Fruit fly (Drosophila melanogaster): ENCODE data around the gene gish.

Gene gish

dm6 chr3R:16249829-16250814 lies 22.1 kb upstream of the gish start (continued):
- TF ChIP-seq CG15336 (GFP tag; IDR thresholded peaks at IDR 0.05) (no peak), CG6792 (GFP tag; optimal IDR thresholded peaks at IDR 0.05) (peak; percentile 76), CG10669 (GFP tag; optimal IDR thresholded peaks at IDR 0.05) (peak; percentile 27), CG16779 (tag; optimal IDR thresholded peaks at IDR 0.05) (peak; percentile 50), Eip93F (GFP tag; optimal IDR thresholded peaks at IDR 0.05) (peak; percentile 62), fd59A (GFP tag; optimal IDR thresholded peaks at IDR 0.05) (peak; percentile 25), vri (GFP tag; optimal IDR thresholded peaks at IDR 0.05) (peak; percentile 91), CG11902 (GFP tag; optimal IDR thresholded peaks at IDR 0.05) (peak; percentile 14), CG8319 (GFP tag; optimal IDR thresholded peaks at IDR 0.05) (no peak), CG11294 (GFP tag; IDR thresholded peaks at IDR 0.05) (no peak), lz (GFP tag; optimal IDR thresholded peaks at IDR 0.05) (peak; percentile 50), CG34406 (GFP tag; optimal IDR thresholded peaks at IDR 0.05) (peak; percentile 45), Eip78C (GFP tag) (peak; percentile 78), Lpt (GFP tag; optimal IDR thresholded peaks at IDR 0.05) (peak; percentile 76), Gug (GFP tag; IDR thresholded peaks at IDR 0.05) (no peak), CG8632 (GFP tag; optimal IDR thresholded peaks at IDR 0.05) (no peak)

DNA sequence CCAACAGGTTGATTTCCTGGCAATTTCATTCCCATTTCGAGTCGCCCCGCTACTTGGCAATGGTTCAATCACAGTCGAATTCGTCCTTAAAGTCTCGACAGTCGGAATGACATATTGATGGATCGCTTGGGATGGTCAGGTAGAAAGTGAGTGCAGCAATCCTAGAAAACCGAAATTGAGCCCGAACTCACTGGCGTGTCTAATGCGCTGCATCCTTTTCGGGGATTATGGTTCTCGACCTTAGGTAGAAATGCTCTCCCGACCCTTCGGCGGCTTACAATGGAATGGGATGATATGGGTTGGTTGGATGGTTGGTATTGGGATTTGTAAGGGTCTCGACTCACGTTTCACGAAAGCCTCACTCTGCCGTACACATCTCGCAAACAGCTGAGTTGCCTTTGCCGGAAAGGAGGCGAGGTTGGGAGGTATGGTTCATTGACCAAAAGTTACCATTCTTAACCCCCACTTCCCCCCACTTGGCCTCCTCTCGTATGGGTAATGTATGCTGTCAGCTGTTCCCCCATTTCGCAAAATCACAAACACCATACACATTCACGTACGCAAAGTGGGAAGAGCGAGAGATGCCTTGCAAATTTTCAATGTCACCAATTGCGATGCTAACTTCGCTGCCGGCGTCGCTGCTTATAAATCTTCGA lies 20.9 kb upstream of the gish start:
- no peak for TF ChIP-seq CG10669 (GFP tag; optimal IDR thresholded peaks at IDR 0.05)
- TF ChIP-seq Eip75B (GFP tag; optimal IDR thresholded peaks at IDR 0.05) = no peak
- TF ChIP-seq Smox (GFP tag; optimal IDR thresholded peaks at IDR 0.05) = no peak
- TF ChIP-seq Met (GFP tag; optimal IDR thresholded peaks at IDR 0.05) = no peak
- no peak for TF ChIP-seq net (GFP tag; optimal IDR thresholded peaks at IDR 0.05)
- no peak for TF ChIP-seq CG31627 (GFP tag; optimal IDR thresholded peaks at IDR 0.05)
- no peak for TF ChIP-seq CG1621 (tag; optimal IDR thresholded peaks at IDR 0.05)
- TF ChIP-seq svp (GFP tag) = peak; percentile 59

DNA sequence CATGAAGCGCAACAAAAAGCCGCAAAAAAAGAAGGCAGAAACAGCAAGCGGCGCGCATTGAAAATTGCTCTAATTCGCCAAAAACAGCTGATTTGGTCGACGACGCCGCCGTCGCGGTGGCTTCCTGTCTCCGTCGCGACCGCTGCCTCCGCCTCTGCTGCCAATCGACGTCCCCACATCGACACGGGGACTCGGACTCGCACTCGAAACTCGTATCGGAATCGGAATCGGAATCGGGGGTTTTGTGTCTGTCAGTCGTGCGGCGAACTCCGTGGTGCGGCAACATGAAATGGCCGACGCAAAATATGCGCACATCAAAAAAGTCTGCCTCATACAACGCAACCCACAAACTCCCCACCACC lies 20.3 kb upstream of the gish start:
- TF ChIP-seq svp (GFP tag) = peak; percentile 51
- peak; percentile 76 for TF ChIP-seq CG6854 (GFP tag; optimal IDR thresholded peaks at IDR 0.05)
- peak; percentile 23 for TF ChIP-seq CG1621 (tag; optimal IDR thresholded peaks at IDR 0.05)
- no peak for TF ChIP-seq CG6792 (GFP tag; optimal IDR thresholded peaks at IDR 0.05)
- no peak for TF ChIP-seq vri (GFP tag; optimal IDR thresholded peaks at IDR 0.05)

DNA sequence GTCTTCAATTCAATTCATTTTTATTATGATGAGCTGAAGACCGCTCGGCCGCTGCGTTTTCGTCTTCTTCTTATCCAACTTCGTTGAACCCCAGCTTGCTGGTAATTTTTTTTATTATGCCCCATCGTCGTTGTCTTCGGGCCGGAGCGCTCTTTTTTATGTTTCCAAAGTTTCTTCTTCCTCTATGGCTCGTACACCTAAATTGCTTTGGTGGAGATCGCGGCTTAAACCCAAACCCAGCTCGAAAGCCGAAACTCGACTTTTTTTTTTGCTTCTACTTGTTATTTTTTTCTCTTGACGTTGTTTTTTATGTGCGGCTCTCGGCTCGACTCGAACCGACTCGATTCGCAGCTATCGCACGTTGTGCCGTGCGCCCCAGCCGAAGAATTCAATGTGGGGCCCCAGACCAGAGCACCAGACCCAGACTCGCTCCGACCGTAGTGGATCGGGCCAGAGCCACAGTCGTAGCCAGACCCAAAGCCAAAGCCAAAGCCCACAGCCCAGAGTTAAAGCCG lies 19.3 kb upstream of the gish start:
- TF ChIP-seq Lpt (GFP tag; optimal IDR thresholded peaks at IDR 0.05) (peak; percentile 52), CG9139 (GFP tag; optimal IDR thresholded peaks at IDR 0.05) (peak; percentile 53), CG6854 (GFP tag; optimal IDR thresholded peaks at IDR 0.05) (peak; percentile 86), net (GFP tag; optimal IDR thresholded peaks at IDR 0.05) (peak; percentile 22), acj6 (GFP tag; optimal IDR thresholded peaks at IDR 0.05) (no peak), salr (GFP tag; optimal IDR thresholded peaks at IDR 0.05) (peak in 1 of 2 experiments; percentile 38), Hr39 (GFP tag; optimal IDR thresholded peaks at IDR 0.05) (no peak), pdm3 (GFP tag; optimal IDR thresholded peaks at IDR 0.05) (no peak), Eip78C (GFP tag) (peak; percentile 65), CG16779 (tag; optimal IDR thresholded peaks at IDR 0.05) (peak; percentile 70), Sox15 (GFP tag; optimal IDR thresholded peaks at IDR 0.05) (no peak), CG1621 (tag; optimal IDR thresholded peaks at IDR 0.05) (peak; percentile 81), CG7368 (GFP tag; optimal IDR thresholded peaks at IDR 0.05) (peak; percentile 2), ss (GFP tag; optimal IDR thresholded peaks at IDR 0.05) (peak; percentile 64 to 80), CG6808 (GFP tag; optimal IDR thresholded peaks at IDR 0.05) (peak; percentile 40), spab (GFP tag; optimal IDR thresholded peaks at IDR 0.05) (no peak), dsx (GFP tag; optimal IDR thresholded peaks at IDR 0.05; ENCODE audit: poor library complexity, severe bottlenecking) (peak; percentile 10), svp (GFP tag) (no peak), CG6276 (GFP tag; optimal IDR thresholded peaks at IDR 0.05) (peak; percentile 53)
